Fruit fly (Drosophila melanogaster) whole organism, wandering third instar larva: ENCODE results near the gene nmo.

Experiments
- CG32264 ChIP-seq: fragments of 200-800 bp; sonication (Bioruptor generic); optimal IDR thresholded peaks from 2 replicates; lab custom pipeline; 2016; ENCODE audit warnings: missing biosample characterization, missing genetic modification characterization
- CrebA ChIP-seq: fragments of 200-800 bp; sonication (Bioruptor generic); optimal IDR thresholded peaks from 2 replicates; lab custom pipeline; 2016; ENCODE audit warnings: missing biosample characterization, mild to moderate bottlenecking, missing genetic modification characterization, borderline replicate concordance
- Dfd ChIP-seq: fragments of >200 bp; optimal IDR thresholded peaks from 2 replicates; lab custom pipeline; 2017; ENCODE audit warnings: missing biosample characterization, missing genetic modification characterization
- Hr78 ChIP-seq: fragments of >200 bp; optimal IDR thresholded peaks from 2 replicates; lab custom pipeline; 2017; ENCODE audit warnings: missing biosample characterization, missing genetic modification characterization
- Myc ChIP-seq: fragments of >200 bp; optimal IDR thresholded peaks from 2 replicates; lab custom pipeline; 2017
- N ChIP-seq: fragments of >200 bp; optimal IDR thresholded peaks from 2 replicates; lab custom pipeline; 2018; ENCODE audit warnings: missing biosample characterization, missing external identifiers, missing genetic modification characterization
- Sp1 ChIP-seq: fragments of 200-800 bp; sonication (Bioruptor generic); optimal IDR thresholded peaks from 3 replicates; lab custom pipeline; 2019; ENCODE audit warnings: missing biosample characterization, mild to moderate bottlenecking, missing genetic modification characterization, moderate library complexity
- h ChIP-seq: fragments of 200-800 bp; sonication (Bioruptor generic); optimal IDR thresholded peaks from 3 replicates; lab custom pipeline; 2016; ENCODE audit warnings: missing biosample characterization, mild to moderate bottlenecking, missing genetic modification characterization
- lola ChIP-seq: fragments of >200 bp; optimal IDR thresholded peaks from 2 replicates; lab custom pipeline; 2017; ENCODE audit warnings: missing biosample characterization, missing genetic modification characterization
- psq ChIP-seq: fragments of 200-800 bp; sonication (Bioruptor generic); optimal IDR thresholded peaks from 3 replicates; lab custom pipeline; 2017; ENCODE audit warnings: missing biosample characterization, mild to moderate bottlenecking, missing genetic modification characterization, moderate library complexity
- sage ChIP-seq: fragments of 200-800 bp; sonication (Bioruptor generic); optimal IDR thresholded peaks from 2 replicates; lab custom pipeline; 2016; ENCODE audit warnings: missing biosample characterization, mild to moderate bottlenecking, missing genetic modification characterization
- woc ChIP-seq: sonication (Bioruptor generic); optimal IDR thresholded peaks from 2 replicates; lab custom pipeline; 2016; ENCODE audit warnings: missing biosample characterization, mild to moderate bottlenecking, missing genetic modification characterization

dm6 chr3L:8079598-8079997 is 100.8 kb downstream of the nmo start:
- no peak for TF ChIP-seq woc
- no peak for TF ChIP-seq lola (GFP tag; lab: Kevin White, UChicago)
- no peak for TF ChIP-seq Sp1
- TF ChIP-seq CrebA, result no peak
- TF ChIP-seq h (GFP tag; lab: Kevin White, UChicago), result no peak
- no peak for TF ChIP-seq Dfd (GFP tag; lab: Kevin White, UChicago)
- no peak for TF ChIP-seq CG32264
- no peak for TF ChIP-seq psq (GFP tag; lab: Kevin White, UChicago)
- TF ChIP-seq Myc (lab: Kevin White, UChicago), result no peak
- TF ChIP-seq N (GFP tag; lab: Kevin White, UChicago), result no peak
- TF ChIP-seq Hr78 (GFP tag; lab: Kevin White, UChicago), result no peak
- no peak for TF ChIP-seq sage (GFP tag; lab: Kevin White, UChicago)
